Worm (Caenorhabditis elegans): Measurements from ENCODE around the gene mdt-20.
"Not testable (repeated sequence)": the region's sequence is repeated elsewhere in the genome, so short reads cannot be mapped to it uniquely, and the experiment has no call there.

Gene mdt-20

ce11 chrIV:1187502-1187901, at the start of gene mdt-20:
Gene mdt-20, plus strand, starts transcription at chrIV:1187802.
- not testable (repeated sequence) for TF ChIP-seq unc-62 (GFP tag; optimal IDR thresholded peaks at IDR 0.05)

- TF ChIP-seq unc-62 (GFP tag; optimal IDR thresholded peaks at IDR 0.05) = no peak
Measured at ce11 chrIV:1147594-1147993, 40.0 kb upstream of the mdt-20 start.

ce11 chrIV:1148425-1149151, 39.0 kb upstream of the mdt-20 start:
- no peak for TF ChIP-seq unc-62 (GFP tag; optimal IDR thresholded peaks at IDR 0.05)

ce11 chrIV:1155206-1155605, 32.4 kb upstream of the mdt-20 start:
- no peak for TF ChIP-seq unc-62 (GFP tag; optimal IDR thresholded peaks at IDR 0.05)

- no peak for TF ChIP-seq unc-62 (GFP tag; optimal IDR thresholded peaks at IDR 0.05)
Measured at ce11 chrIV:1157928-1158327, 29.7 kb upstream of the mdt-20 start, which contains the start of gene C50A2.3. Gene C50A2.3, minus strand, starts transcription at chrIV:1158028.

- no peak for TF ChIP-seq unc-62 (GFP tag; optimal IDR thresholded peaks at IDR 0.05)
Measured at ce11 chrIV:1160386-1160785, 27.2 kb upstream of the mdt-20 start, which contains the start of gene ets-8. Gene ets-8, minus strand, starts transcription at chrIV:1160486.

- TF ChIP-seq unc-62 (GFP tag; optimal IDR thresholded peaks at IDR 0.05) = no peak
Measured at ce11 chrIV:1163126-1163525, 24.5 kb upstream of the mdt-20 start, which contains the start of gene C50A2.7. Gene C50A2.7, plus strand, starts transcription at chrIV:1163426.

- TF ChIP-seq unc-62 (GFP tag; optimal IDR thresholded peaks at IDR 0.05) = no peak
Measured at ce11 chrIV:1167352-1167751, 20.2 kb upstream of the mdt-20 start.

ce11 chrIV:1168311-1168965, 19.2 kb upstream of the mdt-20 start:
- no peak for TF ChIP-seq unc-62 (GFP tag; optimal IDR thresholded peaks at IDR 0.05)

ce11 chrIV:1170408-1170807, 17.2 kb upstream of the mdt-20 start, which contains the start of gene cec-2:
Gene cec-2, plus strand, starts transcription at chrIV:1170708.
- TF ChIP-seq unc-62 (GFP tag; optimal IDR thresholded peaks at IDR 0.05) = no peak

ce11 chrIV:1174411-1174810, 13.2 kb upstream of the mdt-20 start:
- no peak for TF ChIP-seq unc-62 (GFP tag; optimal IDR thresholded peaks at IDR 0.05)

ce11 chrIV:1176613-1177012, 11.0 kb upstream of the mdt-20 start:
- no peak for TF ChIP-seq unc-62 (GFP tag; optimal IDR thresholded peaks at IDR 0.05)

ce11 chrIV:1177683-1178082, 9.9 kb upstream of the mdt-20 start, which contains the start of gene Y104H12D.2:
Gene Y104H12D.2, plus strand, starts transcription at chrIV:1178022.
- no peak for TF ChIP-seq unc-62 (GFP tag; optimal IDR thresholded peaks at IDR 0.05)

ce11 chrIV:1182292-1182691, 5.3 kb upstream of the mdt-20 start, which contains the start of gene rmif-2:
Gene rmif-2, plus strand, starts transcription at chrIV:1182592.
- not testable (repeated sequence) for TF ChIP-seq unc-62 (GFP tag; optimal IDR thresholded peaks at IDR 0.05)

- no peak for TF ChIP-seq unc-62 (GFP tag; optimal IDR thresholded peaks at IDR 0.05)
Measured at ce11 chrIV:1192765-1193164, 5.2 kb downstream of the mdt-20 start, which contains the start of gene spl-3. Gene spl-3, plus strand, starts transcription at chrIV:1193065.

ce11 chrIV:1199501-1199900, 11.9 kb downstream of the mdt-20 start:
- TF ChIP-seq unc-62 (GFP tag; optimal IDR thresholded peaks at IDR 0.05) = no peak

- no peak for TF ChIP-seq unc-62 (GFP tag; optimal IDR thresholded peaks at IDR 0.05)
Measured at ce11 chrIV:1204870-1205269, 17.3 kb downstream of the mdt-20 start, which contains the start of gene dsl-2. Gene dsl-2, minus strand, starts transcription at chrIV:1204970.

Data from whole organism, dauer.